Fruit fly (Drosophila melanogaster) whole organism, pupa: ENCODE results near the gene Gas41.

Experiments used
- CG10348 ChIP-seq: fragments of 200-800 bp; sonication (Bioruptor generic); IDR thresholded peaks from 2 replicates; pipeline ENCODE4 v1.3.6; 2022; ENCODE audit warnings: missing biosample characterization, missing genetic modification characterization
- rn ChIP-seq: fragments of 200-800 bp; sonication (Bioruptor generic); IDR thresholded peaks from 2 replicates; pipeline ENCODE4 v1.3.6; 2022; ENCODE audit warnings: missing biosample characterization, missing genetic modification characterization

DNA sequence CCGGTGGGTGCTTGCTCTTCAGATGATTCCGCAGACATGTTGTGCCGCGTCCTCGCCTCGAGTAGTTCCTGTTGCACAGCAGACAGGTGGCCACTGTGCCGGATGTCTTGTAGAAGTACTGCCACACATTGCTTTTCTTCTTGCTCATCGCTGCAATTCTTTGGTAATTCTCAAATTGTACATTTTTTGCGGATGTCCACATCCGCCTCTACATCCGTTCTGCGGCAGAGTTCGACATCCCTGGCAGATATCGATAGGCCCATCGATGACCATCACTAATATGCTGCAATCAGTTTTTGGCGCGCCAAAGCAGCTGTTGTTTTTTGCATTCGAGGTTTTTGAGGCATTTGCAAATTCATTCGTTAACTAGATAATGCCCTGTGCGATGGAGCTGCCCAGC lies 6.7 kb upstream of the Gas41 start, which contains the start of the genes CG13775 and CG3430:
- no peak for TF ChIP-seq CG10348
- TF ChIP-seq rn (GFP tag; lab: Robert Waterston, UW), result no peak
